Fruit fly (Drosophila melanogaster): ENCODE data around the gene Mnr.

Gene Mnr

DNA sequence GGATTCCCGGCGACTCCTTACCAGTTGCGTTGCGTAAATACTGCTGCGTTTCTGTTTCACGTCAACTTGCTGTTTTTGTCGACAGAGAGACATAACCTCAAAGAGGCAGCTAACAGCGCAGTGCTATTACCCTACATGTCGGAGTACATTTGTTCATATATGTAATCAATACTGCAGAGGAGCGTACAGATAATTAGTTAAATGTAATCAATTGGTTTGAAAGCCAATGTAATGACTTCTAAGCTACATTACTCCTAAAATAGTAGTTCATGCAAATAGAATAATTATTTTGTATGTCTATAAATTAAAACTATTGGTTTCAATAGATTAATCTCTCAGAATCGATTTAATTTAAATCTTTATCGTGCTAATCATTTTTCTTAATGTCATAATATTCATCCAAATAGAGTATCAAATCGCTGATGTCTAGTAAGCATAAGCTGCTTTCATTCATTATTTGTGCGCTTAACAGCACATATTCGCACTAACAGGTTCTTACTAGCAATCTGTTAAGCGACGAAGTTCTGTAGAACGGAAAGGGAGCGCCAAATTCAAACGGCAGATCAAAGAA lies 38.3 kb upstream of the Mnr start, which contains the start of the genes SLIRP1 and anox (continued):
- TF ChIP-seq CG12659 (GFP tag; optimal IDR thresholded peaks at IDR 0.05) (peak; percentile 90), Nf-YC (tag; optimal IDR thresholded peaks at IDR 0.05) (peak; percentile 76), ap (GFP tag; IDR thresholded peaks at IDR 0.05) (peak; percentile 42; the same call in 1 of the 2 replicates), da (GFP tag; optimal IDR thresholded peaks at IDR 0.05) (no peak), CG5953 (GFP tag; IDR thresholded peaks at IDR 0.05) (peak; percentile 61; the same call in 1 of the 2 replicates), Fer1 (GFP tag; optimal IDR thresholded peaks at IDR 0.05) (peak; percentile 87), Eip74EF (GFP tag; optimal IDR thresholded peaks at IDR 0.05) (peak in 1 of 2 experiments; percentile 86), CG18262 (tag; optimal IDR thresholded peaks at IDR 0.05) (peak; percentile 93), tgo (GFP tag; IDR thresholded peaks at IDR 0.05) (peak; percentile 85), ind (GFP tag; optimal IDR thresholded peaks at IDR 0.05) (peak; percentile 88), NfI (GFP tag; optimal IDR thresholded peaks at IDR 0.05) (peak; percentile 85), BEAF-32 (GFP tag; optimal IDR thresholded peaks at IDR 0.05) (peak; percentile 25), Meics (GFP tag; optimal IDR thresholded peaks at IDR 0.05) (peak; percentile 91), dmrt99B (tag; optimal IDR thresholded peaks at IDR 0.05) (peak; percentile 90), CG18476 (GFP tag; optimal IDR thresholded peaks at IDR 0.05) (peak; percentile 80), pum (GFP tag; optimal IDR thresholded peaks at IDR 0.05) (peak; percentile 71), hb (GFP tag; IDR thresholded peaks at IDR 0.05; ENCODE audit: partially characterized antibody) (no peak), CG13894 (tag; optimal IDR thresholded peaks at IDR 0.05) (peak; percentile 77), Gug (GFP tag; IDR thresholded peaks at IDR 0.05) (peak; percentile 63; the same call in 3 of the 4 replicates), fd3F (GFP tag; optimal IDR thresholded peaks at IDR 0.05) (peak; percentile 78), wor (GFP tag; IDR thresholded peaks at IDR 0.05) (peak; percentile 72), dpn (GFP tag; optimal IDR thresholded peaks at IDR 0.05) (peak; percentile 78 to 87), CG5245 (GFP tag; optimal IDR thresholded peaks at IDR 0.05) (peak; percentile 69), pros (GFP tag; optimal IDR thresholded peaks at IDR 0.05) (peak; percentile 18), slp2 (GFP tag; optimal IDR thresholded peaks at IDR 0.05) (peak; percentile 62), bigmax (GFP tag; optimal IDR thresholded peaks at IDR 0.05) (peak; percentile 98), amos (GFP tag; IDR thresholded peaks at IDR 0.05; ENCODE audit: partially characterized antibody) (no peak), Usf (GFP tag; optimal IDR thresholded peaks at IDR 0.05) (peak; percentile 81), Dfd (GFP tag; optimal IDR thresholded peaks at IDR 0.05) (no peak), CG2712 (tag; optimal IDR thresholded peaks at IDR 0.05) (peak; percentile 92), CG7928 (GFP tag; optimal IDR thresholded peaks at IDR 0.05) (peak; percentile 55), Asciz (GFP tag; optimal IDR thresholded peaks at IDR 0.05) (no peak), CG16863 (GFP tag; optimal IDR thresholded peaks at IDR 0.05) (peak; percentile 78), CG32532 (GFP tag; IDR thresholded peaks at IDR 0.05) (peak; percentile 85), repo (GFP tag; optimal IDR thresholded peaks at IDR 0.05) (peak; percentile 37), CG10321 (GFP tag; IDR thresholded peaks at IDR 0.05) (peak; percentile 22; the same call in 1 of the 2 replicates), CG12219 (GFP tag; optimal IDR thresholded peaks at IDR 0.05) (peak; percentile 83), CG13296 (GFP tag; optimal IDR thresholded peaks at IDR 0.05) (peak; percentile 86), Fer3 (tag; optimal IDR thresholded peaks at IDR 0.05) (peak; percentile 85), CG14014 (GFP tag; IDR thresholded peaks at IDR 0.05) (peak; percentile 67), emc (GFP tag; optimal IDR thresholded peaks at IDR 0.05) (no peak), ab (GFP tag; optimal IDR thresholded peaks at IDR 0.05) (no peak), CG9876 (GFP tag; optimal IDR thresholded peaks at IDR 0.05) (peak; percentile 45), pzg (GFP tag; optimal IDR thresholded peaks at IDR 0.05) (peak; percentile 41), zf30C (GFP tag; optimal IDR thresholded peaks at IDR 0.05) (no peak), toy (GFP tag; IDR thresholded peaks at IDR 0.05) (peak; percentile 46; the same call in 1 of the 2 replicates), sisA (GFP tag; IDR thresholded peaks at IDR 0.05) (peak; percentile 74), Kr (GFP tag; optimal IDR thresholded peaks at IDR 0.05) (no peak), Sox100B (GFP tag; optimal IDR thresholded peaks at IDR 0.05) (peak; percentile 92)

All from whole organism, embryonic.